Fruit fly (Drosophila melanogaster) whole organism, wandering third instar larva: ENCODE results near the gene DNAlig3.

Experiments
- Abd-B ChIP-seq: fragments of >200 bp; optimal IDR thresholded peaks from 2 replicates; lab custom pipeline; 2017; ENCODE audit warnings: missing biosample characterization, missing genetic modification characterization
- CG32264 ChIP-seq: fragments of 200-800 bp; sonication (Bioruptor generic); optimal IDR thresholded peaks from 2 replicates; lab custom pipeline; 2016; ENCODE audit warnings: missing biosample characterization, missing genetic modification characterization
- CG9705 ChIP-seq: fragments of 200-800 bp; sonication (Bioruptor generic); optimal IDR thresholded peaks from 2 replicates; lab custom pipeline; 2018; ENCODE audit warnings: missing biosample characterization, mild to moderate bottlenecking, missing genetic modification characterization
- Dfd ChIP-seq: fragments of >200 bp; optimal IDR thresholded peaks from 2 replicates; lab custom pipeline; 2017; ENCODE audit warnings: missing biosample characterization, missing genetic modification characterization
- Dif ChIP-seq: fragments of 200-275, 200-300 bp; sonication (Bioruptor generic); optimal IDR thresholded peaks from 2 replicates; lab custom pipeline; 2018; ENCODE audit warnings: missing biosample characterization, missing genetic modification characterization; ENCODE audit not compliant: partially characterized antibody
- HLH106 ChIP-seq: fragments of 200-800 bp; optimal IDR thresholded peaks from 3 replicates; lab custom pipeline; 2019; ENCODE audit warnings: missing biosample characterization, mild to moderate bottlenecking, missing genetic modification characterization, moderate library complexity
- Hnf4 ChIP-seq: fragments of 200-800 bp; sonication (Bioruptor generic); optimal IDR thresholded peaks from 2 replicates; lab custom pipeline; 2016; ENCODE audit warnings: missing biosample characterization, mild to moderate bottlenecking, missing genetic modification characterization
- Hr78 ChIP-seq: fragments of >200 bp; optimal IDR thresholded peaks from 2 replicates; lab custom pipeline; 2017; ENCODE audit warnings: missing biosample characterization, missing genetic modification characterization
- Hr83 ChIP-seq: fragments of 200-300 bp; sonication (Bioruptor generic); optimal IDR thresholded peaks from 2 replicates; lab custom pipeline; 2016; ENCODE audit warnings: missing biosample characterization, mild to moderate bottlenecking, missing genetic modification characterization, moderate library complexity; ENCODE audit not compliant: poor library complexity, severe bottlenecking
- Myc ChIP-seq: fragments of >200 bp; optimal IDR thresholded peaks from 2 replicates; lab custom pipeline; 2017
- N ChIP-seq: fragments of >200 bp; optimal IDR thresholded peaks from 2 replicates; lab custom pipeline; 2018; ENCODE audit warnings: missing biosample characterization, missing external identifiers, missing genetic modification characterization
- OdsH ChIP-seq: fragments of 200-800 bp; sonication (Bioruptor generic); optimal IDR thresholded peaks from 2 replicates; lab custom pipeline; 2016; ENCODE audit warnings: missing biosample characterization, mild to moderate bottlenecking, missing genetic modification characterization
- Rel ChIP-seq, 2 experiments: fragments of 200-800 bp; sonication (Bioruptor generic) in 1 of 2; optimal IDR thresholded peaks; 2 replicates in 1 of 2; 3 replicates in 1 of 2; lab custom pipeline; 2016 to 2019; ENCODE audit warnings: mild to moderate bottlenecking in 2 of 2, missing biosample characterization in 2 of 2, missing genetic modification characterization in 2 of 2, moderate library complexity in 1 of 2
- Sp1 ChIP-seq: fragments of 200-800 bp; sonication (Bioruptor generic); optimal IDR thresholded peaks from 3 replicates; lab custom pipeline; 2019; ENCODE audit warnings: missing biosample characterization, mild to moderate bottlenecking, missing genetic modification characterization, moderate library complexity
- br ChIP-seq: fragments of 200-800 bp; sonication (Bioruptor generic); optimal IDR thresholded peaks from 2 replicates; lab custom pipeline; 2016; ENCODE audit warnings: missing biosample characterization, missing genetic modification characterization
- brk ChIP-seq: fragments of 200-800 bp; sonication (Bioruptor generic); optimal IDR thresholded peaks from 2 replicates; lab custom pipeline; 2016; ENCODE audit warnings: missing biosample characterization, mild to moderate bottlenecking, missing genetic modification characterization
- dmrt93B ChIP-seq: fragments of 200-800 bp; sonication (Bioruptor generic); optimal IDR thresholded peaks from 2 replicates; lab custom pipeline; 2018; ENCODE audit warnings: missing biosample characterization, mild to moderate bottlenecking, missing genetic modification characterization
- dsf ChIP-seq: sonication (Bioruptor generic); optimal IDR thresholded peaks from 2 replicates; lab custom pipeline; 2016; ENCODE audit warnings: missing biosample characterization, missing genetic modification characterization, borderline replicate concordance
- ey ChIP-seq: fragments of 200-800 bp; sonication (Bioruptor generic); optimal IDR thresholded peaks from 2 replicates; lab custom pipeline; 2016; ENCODE audit warnings: missing biosample characterization, missing genetic modification characterization
- foxo ChIP-seq, 2 experiments: fragments of 200-800 bp; sonication (Bioruptor generic); optimal IDR thresholded peaks; 2 replicates in 1 of 2; 3 replicates in 1 of 2; lab custom pipeline; 2016 to 2017; ENCODE audit warnings: missing biosample characterization in 2 of 2, missing genetic modification characterization in 2 of 2
- fru ChIP-seq: fragments of 200-800 bp; sonication (Bioruptor generic); optimal IDR thresholded peaks from 3 replicates; lab custom pipeline; 2016; ENCODE audit warnings: missing biosample characterization, mild to moderate bottlenecking, missing genetic modification characterization
- h ChIP-seq: fragments of 200-800 bp; sonication (Bioruptor generic); optimal IDR thresholded peaks from 3 replicates; lab custom pipeline; 2016; ENCODE audit warnings: missing biosample characterization, mild to moderate bottlenecking, missing genetic modification characterization
- jim ChIP-seq: fragments of 175-275, 200-325 bp; sonication (Bioruptor generic); optimal IDR thresholded peaks from 2 replicates; lab custom pipeline; 2016; ENCODE audit warnings: missing biosample characterization, mild to moderate bottlenecking, missing genetic modification characterization
- psq ChIP-seq: fragments of 200-800 bp; sonication (Bioruptor generic); optimal IDR thresholded peaks from 3 replicates; lab custom pipeline; 2017; ENCODE audit warnings: missing biosample characterization, mild to moderate bottlenecking, missing genetic modification characterization, moderate library complexity
- rgr ChIP-seq: fragments of 200-800 bp; sonication (Bioruptor generic); optimal IDR thresholded peaks from 3 replicates; lab custom pipeline; 2016; ENCODE audit warnings: missing biosample characterization, mild to moderate bottlenecking, missing genetic modification characterization
- usp ChIP-seq: fragments of >200 bp; optimal IDR thresholded peaks from 2 replicates; lab custom pipeline; 2017; ENCODE audit warnings: missing biosample characterization, missing genetic modification characterization
- woc ChIP-seq: sonication (Bioruptor generic); optimal IDR thresholded peaks from 2 replicates; lab custom pipeline; 2016; ENCODE audit warnings: missing biosample characterization, mild to moderate bottlenecking, missing genetic modification characterization

The DNAlig3 gene

dm6 chr3R:12367464-12367863, 34.2 kb downstream of the DNAlig3 start, which contains the start of gene GstD9:
TSS of gene GstD9 (minus strand) at chr3R:12367564.
- TF ChIP-seq usp (GFP tag; lab: Kevin White, UChicago) (no peak), Dfd (GFP tag; lab: Kevin White, UChicago) (no peak), N (no peak), Myc (no peak), CG32264 (GFP tag; lab: Kevin White, UChicago) (no peak), Sp1 (GFP tag; lab: Kevin White, UChicago) (no peak), ey (no peak), dmrt93B (GFP tag; lab: Kevin White, UChicago) (no peak), psq (no peak)

- no peak for TF ChIP-seq CG32264 (GFP tag; lab: Kevin White, UChicago)
- TF ChIP-seq Hr78 (GFP tag; lab: Kevin White, UChicago): no peak
Measured at dm6 chr3R:12365887-12366286, 35.8 kb downstream of the DNAlig3 start.

- TF ChIP-seq CG9705 (GFP tag; lab: Kevin White, UChicago) (no peak), Dfd (GFP tag; lab: Kevin White, UChicago) (no peak), Hr83 (GFP tag; lab: Kevin White, UChicago) (no peak), OdsH (GFP tag; lab: Kevin White, UChicago) (no peak), dsf (GFP tag; lab: Kevin White, UChicago) (no peak), HLH106 (no peak), Dif (no peak), psq (no peak), br (GFP tag; lab: Kevin White, UChicago) (no peak), Hnf4 (GFP tag; lab: Kevin White, UChicago) (no peak), N (no peak), Sp1 (GFP tag; lab: Kevin White, UChicago) (no peak), foxo (GFP tag; optimal IDR thresholded peaks at IDR 0.05; lab: Kevin White, UChicago) (no peak), dmrt93B (GFP tag; lab: Kevin White, UChicago) (no peak), Myc (no peak), woc (no peak), jim (GFP tag; lab: Kevin White, UChicago) (no peak)
Measured at dm6 chr3R:12365264-12365840, 36.3 kb downstream of the DNAlig3 start, which contains the start of gene GstD10. TSS of gene GstD10 (minus strand) at chr3R:12365735.

- TF ChIP-seq brk (GFP tag; lab: Kevin White, UChicago) (no peak), jim (GFP tag; lab: Kevin White, UChicago) (no peak), fru (GFP tag; lab: Kevin White, UChicago) (no peak), rgr (GFP tag; lab: Kevin White, UChicago) (no peak), usp (GFP tag; lab: Kevin White, UChicago) (no peak), Hr78 (GFP tag; lab: Kevin White, UChicago) (no peak), dsf (GFP tag; lab: Kevin White, UChicago) (no peak)
- TF ChIP-seq, all 38 proteins: peak for 0
Measured at dm6 chr3R:12364580-12364979, 37.1 kb downstream of the DNAlig3 start, which contains the start of gene Tim17a1. TSS of gene Tim17a1 (minus strand) at chr3R:12364680.

- TF ChIP-seq h (GFP tag; lab: Kevin White, UChicago) (no peak), Rel (GFP tag; optimal IDR thresholded peaks at IDR 0.05; lab: Kevin White, UChicago) (no peak), Rel (tag; optimal IDR thresholded peaks at IDR 0.05; lab: Kevin White, UChicago) (peak; percentile 3)
Measured at dm6 chr3R:12363544-12363943, 38.1 kb downstream of the DNAlig3 start.

- TF ChIP-seq Abd-B (GFP tag; lab: Kevin White, UChicago): no peak
- no peak for TF ChIP-seq psq
- TF ChIP-seq foxo (GFP tag; optimal IDR thresholded peaks at IDR 0.05; lab: Kevin White, UChicago): no peak
- no peak for TF ChIP-seq Hnf4 (GFP tag; lab: Kevin White, UChicago)
- TF ChIP-seq Sp1 (GFP tag; lab: Kevin White, UChicago): no peak
Measured at dm6 chr3R:12361962-12362497, 39.6 kb downstream of the DNAlig3 start.
